Worm (Caenorhabditis elegans) whole organism, L2 larva: Measurements from ENCODE around the gene K03B4.9.

Experiments
- R02D3.7 ChIP-seq: fragments of 150-350 bp; optimal IDR thresholded peaks from 2 replicates; lab custom pipeline; 2014; ENCODE audit warnings: missing biosample characterization, missing genetic modification characterization
- fos-1 ChIP-seq: fragments of 150-350 bp; optimal IDR thresholded peaks from 2 replicates; lab custom pipeline; 2014; ENCODE audit warnings: missing biosample characterization, missing genetic modification characterization
- nhr-11 ChIP-seq: fragments of 150-350 bp; optimal IDR thresholded peaks from 2 replicates; lab custom pipeline; 2014; ENCODE audit warnings: missing biosample characterization, missing genetic modification characterization
- nhr-12 ChIP-seq: fragments of 150-350 bp; optimal IDR thresholded peaks from 2 replicates; lab custom pipeline; 2014; ENCODE audit warnings: missing biosample characterization, missing genetic modification characterization
- sma-9 ChIP-seq, 2 experiments: fragments of 150-350 bp in 1 of 2; sonication (generic microtip) in 1 of 2; optimal IDR thresholded peaks; 2 replicates each; lab custom pipeline; 2014 to 2016; ENCODE audit warnings: missing genetic modification characterization in 2 of 2, mild to moderate bottlenecking in 1 of 2, missing biosample characterization in 1 of 2, missing compliant biosample characterization in 1 of 2, missing genetic modification reagents in 1 of 2, moderate library complexity in 1 of 2
- unc-62 ChIP-seq: fragments of 150-350 bp; optimal IDR thresholded peaks from 2 replicates; lab custom pipeline; 2014; ENCODE audit warnings: missing biosample characterization, missing genetic modification reagents, missing genetic modification characterization

ce11 chrV:4665651-4666050, 6.7 kb downstream of the K03B4.9 start, which contains the start of gene srx-73:
- TF ChIP-seq fos-1 (tag; lab: Kevin White, UChicago), result no peak
- TF ChIP-seq R02D3.7 (tag; lab: Kevin White, UChicago), result no peak
- TF ChIP-seq sma-9 (GFP tag; optimal IDR thresholded peaks at IDR 0.05; lab: Kevin White, UChicago), result no peak
- TF ChIP-seq sma-9 (tag; optimal IDR thresholded peaks at IDR 0.05; lab: Kevin White, UChicago), result no peak
- no peak for TF ChIP-seq nhr-12
- no peak for TF ChIP-seq nhr-11 (tag; lab: Kevin White, UChicago)
- no peak for TF ChIP-seq unc-62 (GFP tag; lab: Kevin White, UChicago)
